Worm (Caenorhabditis elegans): ENCODE data around the gene Y42A5A.5.

Gene Y42A5A.5

ce11 chrV:11148971-11149370 is 39.4 kb upstream of the Y42A5A.5 start:
- TF ChIP-seq dpl-1 (GFP tag; optimal IDR thresholded peaks at IDR 0.05) (no peak), rbr-2 (tag; optimal IDR thresholded peaks at IDR 0.05) (no peak), T20F7.1 (GFP tag; optimal IDR thresholded peaks at IDR 0.05) (no peak), nhr-28 (tag; optimal IDR thresholded peaks at IDR 0.05) (peak; percentile 35), D1046.2 (GFP tag; IDR thresholded peaks at IDR 0.05) (no peak), nhr-48 (tag; optimal IDR thresholded peaks at IDR 0.05) (no peak), egl-43 (GFP tag; IDR thresholded peaks at IDR 0.05) (no peak)

DNA sequence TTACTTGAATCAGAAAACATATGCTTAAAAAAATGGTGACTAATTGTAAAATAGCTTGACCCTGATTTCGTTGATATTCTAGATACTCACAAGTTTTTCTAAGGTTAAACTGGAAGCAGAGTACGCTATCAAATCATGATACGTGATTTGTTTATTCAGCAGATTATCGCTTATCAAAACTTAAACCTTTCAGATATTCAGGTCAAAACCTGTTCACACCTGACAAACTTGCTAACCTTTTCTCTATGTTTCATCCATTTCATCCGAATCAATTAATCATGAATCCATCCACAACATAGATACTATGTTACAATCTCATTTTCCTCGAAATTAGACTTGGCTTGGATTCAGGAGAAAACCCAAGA is 38.2 kb upstream of the Y42A5A.5 start:
- peak; percentile 30 for TF ChIP-seq hlh-30 (tag; optimal IDR thresholded peaks at IDR 0.05; ENCODE audit: insufficient read depth)
- peak; percentile 71 for TF ChIP-seq nhr-48 (tag; optimal IDR thresholded peaks at IDR 0.05)
- peak; percentile 44 for TF ChIP-seq ama-1 (optimal IDR thresholded peaks at IDR 0.05)
- TF ChIP-seq tra-1 (GFP tag; IDR thresholded peaks at IDR 0.05) = no peak
- TF ChIP-seq skn-1 (tag; optimal IDR thresholded peaks at IDR 0.05) = no peak
- TF ChIP-seq nhr-76 (tag; optimal IDR thresholded peaks at IDR 0.05) = no peak
- peak; percentile 81; the same call in 1 of the 2 replicates for TF ChIP-seq zfp-3 (GFP tag; conservative IDR thresholded peaks at IDR 0.05)
- no peak for TF ChIP-seq F37D6.2 (tag; optimal IDR thresholded peaks at IDR 0.05)
- TF ChIP-seq ztf-11 (tag; optimal IDR thresholded peaks at IDR 0.05) = no peak
- no peak for TF ChIP-seq vab-7 (GFP tag; IDR thresholded peaks at IDR 0.05)
- TF ChIP-seq Y5F2A.4 (GFP tag; optimal IDR thresholded peaks at IDR 0.05) = no peak
- TF ChIP-seq daf-19 (GFP tag; conservative IDR thresholded peaks at IDR 0.05) = no peak
- peak; percentile 26 for TF ChIP-seq cey-2 (tag; optimal IDR thresholded peaks at IDR 0.05; ENCODE audit: borderline replicate concordance, insufficient read depth)
- TF ChIP-seq dve-1 (tag; optimal IDR thresholded peaks at IDR 0.05; ENCODE audit: insufficient read depth) = no peak
- TF ChIP-seq nhr-102 (tag; optimal IDR thresholded peaks at IDR 0.05) = peak; percentile 35
- peak; percentile 62 for TF ChIP-seq mep-1 (tag; optimal IDR thresholded peaks at IDR 0.05)
- peak; percentile 62 for TF ChIP-seq nhr-25 (tag; optimal IDR thresholded peaks at IDR 0.05; ENCODE audit: borderline replicate concordance, insufficient read depth)
- no peak for TF ChIP-seq hlh-11 (tag; optimal IDR thresholded peaks at IDR 0.05)
- TF ChIP-seq nhr-41 (GFP tag; IDR thresholded peaks at IDR 0.05) = no peak
- peak; percentile 98 for TF ChIP-seq aha-1 (tag)
- TF ChIP-seq nhr-28 (tag; optimal IDR thresholded peaks at IDR 0.05) = no peak
- TF ChIP-seq unc-62 (GFP tag; optimal IDR thresholded peaks at IDR 0.05 in 1 of 2) = peak in 1 of 2 experiments; percentile 27
- no peak for TF ChIP-seq unc-62 (tag; optimal IDR thresholded peaks at IDR 0.05)
- no peak for TF ChIP-seq lim-7 (GFP tag; IDR thresholded peaks at IDR 0.05)
- TF ChIP-seq nhr-42 (GFP tag; IDR thresholded peaks at IDR 0.05) = no peak
- TF ChIP-seq madf-5 (GFP tag; IDR thresholded peaks at IDR 0.05) = no peak
- TF ChIP-seq lin-29 (GFP tag; IDR thresholded peaks at IDR 0.05) = no peak

DNA sequence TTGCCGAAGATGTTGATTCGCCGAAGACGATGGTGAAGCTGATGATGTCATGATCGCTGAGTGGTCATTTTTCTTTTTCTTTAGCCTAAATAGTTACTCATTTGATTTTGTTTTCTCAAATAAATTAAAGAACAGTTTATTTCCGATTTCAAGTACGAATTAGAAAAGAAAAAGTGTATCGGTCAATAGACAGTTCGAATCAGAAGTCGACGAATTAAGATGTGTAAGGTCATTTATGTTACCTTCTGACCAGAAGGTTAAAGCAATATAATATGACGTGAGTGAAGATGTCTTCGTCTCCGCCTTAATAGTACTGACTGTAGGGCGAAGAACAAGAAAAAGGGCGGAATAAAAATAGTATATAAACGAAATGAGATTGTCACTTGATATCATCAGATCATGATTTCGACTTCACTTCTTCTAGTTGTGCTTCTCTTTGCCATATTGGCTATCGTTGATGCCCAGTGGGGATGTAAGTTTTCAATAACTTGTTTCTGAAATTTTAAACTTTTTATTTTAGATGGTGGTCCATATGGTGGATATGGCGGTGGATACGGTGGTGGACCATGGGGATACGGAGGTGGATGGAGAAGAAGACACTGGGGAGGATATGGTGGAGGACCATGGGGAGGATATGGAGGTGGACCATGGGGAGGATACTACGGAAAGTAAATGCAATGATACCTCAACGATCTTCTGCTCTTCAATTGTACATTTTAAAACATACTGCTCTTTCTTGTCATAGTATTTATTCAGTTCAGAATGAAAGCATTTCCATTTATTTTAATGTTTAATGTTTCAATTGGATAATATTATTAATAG is 37.6 kb upstream of the Y42A5A.5 start, which contains the start of the genes T19C4.24 and nlp-33:
Gene T19C4.24, minus strand, starts transcription at position 51 of the 822 bp plus-strand sequence.
Gene nlp-33, plus strand, starts transcription at position 389 of the 822 bp plus-strand sequence.
- no peak for TF ChIP-seq F26F4.8 (GFP tag; conservative IDR thresholded peaks at IDR 0.05)
- no peak for TF ChIP-seq zip-11 (GFP tag; IDR thresholded peaks at IDR 0.05)
- 0 out of 2 replicates have a peak, but pooled peaks have one; percentile 14 for TF ChIP-seq egl-43 (GFP tag; IDR thresholded peaks at IDR 0.05)
- TF ChIP-seq nhr-6 (tag; optimal IDR thresholded peaks at IDR 0.05) = no peak
- TF ChIP-seq jun-1 (tag; optimal IDR thresholded peaks at IDR 0.05) = no peak
- TF ChIP-seq F49E8.2 (tag; optimal IDR thresholded peaks at IDR 0.05; ENCODE audit: borderline replicate concordance) = no peak
- no peak for TF ChIP-seq vab-7 (GFP tag; IDR thresholded peaks at IDR 0.05)
- no peak for TF ChIP-seq lim-7 (GFP tag; IDR thresholded peaks at IDR 0.05)
- TF ChIP-seq hlh-30 (tag; optimal IDR thresholded peaks at IDR 0.05; ENCODE audit: insufficient read depth) = peak; percentile 49
- no peak for TF ChIP-seq ztf-7 (tag; optimal IDR thresholded peaks at IDR 0.05)
- no peak for TF ChIP-seq zfp-3 (GFP tag; conservative IDR thresholded peaks at IDR 0.05)
- no peak for TF ChIP-seq lsy-2 (tag; optimal IDR thresholded peaks at IDR 0.05)
- no peak for TF ChIP-seq fkh-10 (GFP tag; optimal IDR thresholded peaks at IDR 0.05)
- no peak for TF ChIP-seq dmd-9 (GFP tag; IDR thresholded peaks at IDR 0.05)
- no peak for TF ChIP-seq zip-2 (tag; optimal IDR thresholded peaks at IDR 0.05)
- peak; percentile 78 for TF ChIP-seq nhr-25 (tag; optimal IDR thresholded peaks at IDR 0.05; ENCODE audit: borderline replicate concordance, insufficient read depth)
- TF ChIP-seq daf-8 (GFP tag; IDR thresholded peaks at IDR 0.05) = no peak
- TF ChIP-seq saeg-2 (GFP tag; IDR thresholded peaks at IDR 0.05) = no peak
- no peak for TF ChIP-seq Y48G9A.11 (GFP tag; IDR thresholded peaks at IDR 0.05)
- no peak for TF ChIP-seq mes-2 (tag; optimal IDR thresholded peaks at IDR 0.05; ENCODE audit: poor library complexity, severe bottlenecking)
- no peak for TF ChIP-seq nhr-111 (GFP tag; optimal IDR thresholded peaks at IDR 0.05)
